Fruit fly (Drosophila melanogaster) whole organism, embryonic: Measurements from ENCODE around the gene CG1309.

ENCODE experiments used
- Abd-B ChIP-seq: fragments of 200-800 bp; sonication (Bioruptor generic); optimal IDR thresholded peaks from 2 replicates; lab custom pipeline; 2018; ENCODE audit warnings: missing biosample characterization, mild to moderate bottlenecking, missing genetic modification characterization, moderate library complexity
- B-H1 ChIP-seq: fragments of 200-800 bp; sonication (Bioruptor generic); IDR thresholded peaks from 3 replicates; pipeline ENCODE4 v1.3.6; 2022; ENCODE audit warnings: missing biosample characterization, missing genetic modification characterization
- Bdp1 ChIP-seq: fragments of 200-800 bp; sonication (Bioruptor generic); optimal IDR thresholded peaks from 3 replicates; lab custom pipeline; 2016; ENCODE audit warnings: missing biosample characterization, missing genetic modification characterization
- Blimp-1 ChIP-seq: fragments of 200-800 bp; sonication (Bioruptor generic); optimal IDR thresholded peaks from 3 replicates; lab custom pipeline; 2018; ENCODE audit warnings: missing biosample characterization, missing genetic modification characterization, mild to moderate bottlenecking, moderate library complexity, missing genetic modification reagents
- Bteb2 ChIP-seq: fragments of 200-800 bp; sonication (Bioruptor generic); optimal IDR thresholded peaks from 2 replicates; lab custom pipeline; 2016; ENCODE audit warnings: missing biosample characterization, missing genetic modification characterization
- CG11560 ChIP-seq: fragments of 200-800 bp; sonication (Bioruptor generic); IDR thresholded peaks from 3 replicates; pipeline ENCODE4 v1.3.6; 2022; ENCODE audit warnings: missing biosample characterization, missing genetic modification characterization
- CG12071 ChIP-seq: fragments of 200-800 bp; sonication (Bioruptor generic); optimal IDR thresholded peaks from 3 replicates; lab custom pipeline; 2018; ENCODE audit warnings: missing biosample characterization, mild to moderate bottlenecking, missing genetic modification characterization
- CG12299 ChIP-seq: fragments of 200-800 bp; sonication (Bioruptor generic); optimal IDR thresholded peaks from 2 replicates; lab custom pipeline; 2018; ENCODE audit warnings: missing biosample characterization, mild to moderate bottlenecking, missing genetic modification characterization
- CG14014 ChIP-seq: fragments of 200-800 bp; sonication (Bioruptor generic); IDR thresholded peaks from 2 replicates; pipeline ENCODE4 v1.3.6; 2022; ENCODE audit warnings: missing biosample characterization, missing genetic modification characterization
- CG14710 ChIP-seq: fragments of 200-800 bp; sonication (Bioruptor generic); optimal IDR thresholded peaks from 3 replicates; lab custom pipeline; 2019; ENCODE audit warnings: missing biosample characterization, mild to moderate bottlenecking, missing genetic modification characterization, moderate library complexity
- CG15011 ChIP-seq: fragments of 200-800 bp; sonication (Bioruptor generic); optimal IDR thresholded peaks from 3 replicates; lab custom pipeline; 2018; ENCODE audit warnings: missing biosample characterization, mild to moderate bottlenecking, missing genetic modification characterization
- CG15073 ChIP-seq: fragments of 200-800 bp; sonication (Bioruptor generic); optimal IDR thresholded peaks from 2 replicates; lab custom pipeline; 2016; ENCODE audit warnings: missing biosample characterization, missing genetic modification characterization
- CG15269 ChIP-seq: fragments of 200-800 bp; sonication (Bioruptor generic); optimal IDR thresholded peaks from 2 replicates; lab custom pipeline; 2018; ENCODE audit warnings: missing biosample characterization, mild to moderate bottlenecking, missing genetic modification characterization, moderate library complexity
- CG15479 ChIP-seq: fragments of 200-800 bp; sonication (Bioruptor generic); optimal IDR thresholded peaks from 3 replicates; lab custom pipeline; 2019; ENCODE audit warnings: missing biosample characterization, mild to moderate bottlenecking, missing genetic modification characterization, moderate library complexity
- CG16815 ChIP-seq: fragments of 200-800 bp; sonication (Bioruptor generic); optimal IDR thresholded peaks from 3 replicates; lab custom pipeline; 2017; ENCODE audit warnings: missing biosample characterization, mild to moderate bottlenecking, missing genetic modification characterization
- CG17912 ChIP-seq: fragments of 200-800 bp; sonication (Bioruptor generic); optimal IDR thresholded peaks from 2 replicates; lab custom pipeline; 2018; ENCODE audit warnings: missing biosample characterization, mild to moderate bottlenecking, missing genetic modification characterization
- CG18262 ChIP-seq: fragments of 200-800 bp; optimal IDR thresholded peaks from 3 replicates; lab custom pipeline; 2019; ENCODE audit warnings: missing biosample characterization, mild to moderate bottlenecking, missing genetic modification characterization, moderate library complexity
- CG18619 ChIP-seq: fragments of 200-800 bp; sonication (Bioruptor generic); optimal IDR thresholded peaks from 3 replicates; lab custom pipeline; 2017; ENCODE audit warnings: missing biosample characterization, mild to moderate bottlenecking, missing genetic modification characterization
- CG2889 ChIP-seq: fragments of 200-800 bp; sonication (Bioruptor generic); IDR thresholded peaks from 3 replicates; pipeline ENCODE4 v1.3.6; 2022; ENCODE audit warnings: missing biosample characterization, missing genetic modification characterization
- CG33557 ChIP-seq: fragments of 200-800 bp; sonication (Bioruptor generic); optimal IDR thresholded peaks from 2 replicates; lab custom pipeline; 2019; ENCODE audit warnings: missing biosample characterization, mild to moderate bottlenecking, missing genetic modification characterization, moderate library complexity
- CG3407 ChIP-seq: fragments of 200-800 bp; sonication (Bioruptor generic); optimal IDR thresholded peaks from 2 replicates; lab custom pipeline; 2018; ENCODE audit warnings: missing biosample characterization, mild to moderate bottlenecking, missing genetic modification characterization
- CG3847 ChIP-seq: fragments of 200-800 bp; sonication (Bioruptor generic); IDR thresholded peaks from 2 replicates; pipeline ENCODE4 v1.3.6; 2022; ENCODE audit warnings: missing biosample characterization, missing genetic modification characterization
- CG43689 ChIP-seq: fragments of 200-800 bp; sonication (Bioruptor generic); IDR thresholded peaks from 2 replicates; pipeline ENCODE4 v1.3.6; 2022; ENCODE audit warnings: missing biosample characterization, missing genetic modification characterization
- CG4404 ChIP-seq: fragments of 200-800 bp; sonication (Bioruptor generic); IDR thresholded peaks from 2 replicates; pipeline ENCODE4 v1.3.6; 2022; ENCODE audit warnings: missing biosample characterization, missing genetic modification characterization
- CG6683 ChIP-seq: fragments of 200-800 bp; sonication (Bioruptor generic); optimal IDR thresholded peaks from 2 replicates; lab custom pipeline; 2017; ENCODE audit warnings: missing biosample characterization, mild to moderate bottlenecking, missing genetic modification characterization, missing genetic modification reagents
- CG7928 ChIP-seq: fragments of 200-800 bp; sonication (Bioruptor generic); optimal IDR thresholded peaks from 2 replicates; lab custom pipeline; 2017; ENCODE audit warnings: missing biosample characterization, mild to moderate bottlenecking, missing genetic modification characterization
- Dll ChIP-seq: fragments of 200-800 bp; sonication (Bioruptor generic); IDR thresholded peaks from 4 replicates; pipeline ENCODE4 v1.3.6; 2022; ENCODE audit warnings: missing biosample characterization, missing genetic modification characterization; ENCODE audit not compliant: partially characterized antibody
- Hr78 ChIP-seq, 2 experiments: fragments of 200-800 bp in 1 of 2; fragments of >200 bp in 1 of 2; sonication (Bioruptor generic) in 1 of 2; optimal IDR thresholded peaks; 2 replicates each; lab custom pipeline; 2017 to 2019; ENCODE audit warnings: missing biosample characterization in 2 of 2, missing genetic modification characterization in 2 of 2, mild to moderate bottlenecking in 1 of 2, moderate library complexity in 1 of 2
- Scr ChIP-seq: fragments of 200-800 bp; sonication (Bioruptor generic); IDR thresholded peaks from 2 replicates; pipeline ENCODE4 v1.3.6; 2022; ENCODE audit warnings: missing biosample characterization, missing genetic modification characterization; ENCODE audit not compliant: partially characterized antibody
- TFAM ChIP-seq: fragments of 200-800 bp; sonication (Bioruptor generic); optimal IDR thresholded peaks from 2 replicates; lab custom pipeline; 2017; ENCODE audit warnings: missing biosample characterization, missing genetic modification characterization, inconsistent platforms
- bcd ChIP-seq: fragments of 200-800 bp; sonication (Bioruptor generic); optimal IDR thresholded peaks from 2 replicates; lab custom pipeline; 2017; ENCODE audit warnings: missing biosample characterization, mild to moderate bottlenecking, missing genetic modification characterization
- btn ChIP-seq: fragments of 200-800 bp; sonication (Bioruptor generic); optimal IDR thresholded peaks from 2 replicates; lab custom pipeline; 2016; ENCODE audit warnings: missing biosample characterization, missing genetic modification characterization
- eyg ChIP-seq: fragments of 200-800 bp; sonication (Bioruptor generic); optimal IDR thresholded peaks from 3 replicates; lab custom pipeline; 2016; ENCODE audit warnings: missing biosample characterization, missing genetic modification characterization
- fu2 ChIP-seq: fragments of 200-800 bp; sonication (Bioruptor generic); optimal IDR thresholded peaks from 2 replicates; lab custom pipeline; 2016; ENCODE audit warnings: missing biosample characterization, missing genetic modification characterization
- her ChIP-seq: fragments of 200-800 bp; sonication (Bioruptor generic); optimal IDR thresholded peaks from 2 replicates; lab custom pipeline; 2016; ENCODE audit warnings: missing biosample characterization, missing genetic modification characterization
- jing ChIP-seq: fragments of 200-800 bp; sonication (Bioruptor generic); optimal IDR thresholded peaks from 2 replicates; lab custom pipeline; 2018; ENCODE audit warnings: missing biosample characterization, mild to moderate bottlenecking, missing genetic modification characterization
- kah ChIP-seq: fragments of 200-800 bp; sonication (Bioruptor generic); optimal IDR thresholded peaks from 2 replicates; lab custom pipeline; 2018; ENCODE audit warnings: missing biosample characterization, mild to moderate bottlenecking, missing genetic modification characterization
- klu ChIP-seq: fragments of 200-800 bp; sonication (Bioruptor generic); IDR thresholded peaks from 2 replicates; pipeline ENCODE4 v1.3.6; 2022; ENCODE audit warnings: missing biosample characterization, missing genetic modification characterization
- lilli ChIP-seq: fragments of 200-800 bp; sonication (Bioruptor generic); optimal IDR thresholded peaks from 3 replicates; lab custom pipeline; 2016; ENCODE audit warnings: missing biosample characterization, missing genetic modification characterization
- luna ChIP-seq: fragments of 200-800 bp; sonication (Bioruptor generic); optimal IDR thresholded peaks from 2 replicates; lab custom pipeline; 2016; ENCODE audit warnings: missing biosample characterization, missing genetic modification characterization
- maf-S ChIP-seq: fragments of 200-800 bp; sonication (Bioruptor generic); optimal IDR thresholded peaks from 2 replicates; lab custom pipeline; 2016; ENCODE audit warnings: missing biosample characterization, missing genetic modification characterization
- mam ChIP-seq: fragments of 200-800 bp; sonication (Bioruptor generic); optimal IDR thresholded peaks from 3 replicates; lab custom pipeline; 2016; ENCODE audit warnings: missing biosample characterization, missing genetic modification characterization
- nerfin-2 ChIP-seq: fragments of 200-800 bp; sonication (Bioruptor generic); IDR thresholded peaks from 2 replicates; pipeline ENCODE4 v1.3.6; 2022; ENCODE audit warnings: missing biosample characterization, missing genetic modification characterization; ENCODE audit not compliant: partially characterized antibody
- nmo ChIP-seq: fragments of 200-800 bp; sonication (Bioruptor generic); optimal IDR thresholded peaks from 2 replicates; lab custom pipeline; 2018; ENCODE audit warnings: missing biosample characterization, mild to moderate bottlenecking, missing genetic modification characterization, moderate library complexity
- pfk ChIP-seq: fragments of 200-800 bp; sonication (Bioruptor generic); optimal IDR thresholded peaks from 2 replicates; lab custom pipeline; 2018; ENCODE audit warnings: missing biosample characterization, mild to moderate bottlenecking, missing genetic modification characterization, moderate library complexity
- prd ChIP-seq, 3 experiments: fragments of >200 bp in 2 of 3; fragments of 200-800 bp in 1 of 3; sonication (Bioruptor generic) in 1 of 3; optimal IDR thresholded peaks in 2 of 3; IDR thresholded peaks in 1 of 3; 2 replicates in 2 of 3; 3 replicates in 1 of 3; pipeline versions ENCODE4 v1.3.6 to Lab custom; 2017 to 2022; ENCODE audit warnings: missing biosample characterization in 1 of 3, missing genetic modification characterization in 1 of 3
- pros ChIP-seq: fragments of 200-800 bp; sonication (Bioruptor generic); optimal IDR thresholded peaks from 3 replicates; lab custom pipeline; 2019; ENCODE audit warnings: missing biosample characterization, mild to moderate bottlenecking, missing genetic modification characterization, moderate library complexity
- pum ChIP-seq: fragments of 200-800 bp; sonication (Bioruptor generic); optimal IDR thresholded peaks from 2 replicates; lab custom pipeline; 2016; ENCODE audit warnings: missing biosample characterization, missing genetic modification characterization
- slou ChIP-seq: fragments of 200-800 bp; sonication (Bioruptor generic); optimal IDR thresholded peaks from 3 replicates; lab custom pipeline; 2016; ENCODE audit warnings: missing biosample characterization, missing genetic modification characterization
- stc ChIP-seq: fragments of 200-800 bp; sonication (Bioruptor generic); IDR thresholded peaks from 2 replicates; pipeline ENCODE4 v1.3.6; 2022; ENCODE audit warnings: missing biosample characterization, missing genetic modification characterization
- zfh1 ChIP-seq: fragments of 200-800 bp; sonication (Bioruptor generic); IDR thresholded peaks from 3 replicates; pipeline ENCODE4 v1.3.6; 2022; ENCODE audit warnings: missing biosample characterization, missing genetic modification characterization

Gene CG1309

dm6 chr3L:4242428-4242827 is 16.8 kb upstream of the CG1309 start, which contains the start of gene pav (continued):
- TF ChIP-seq klu (GFP tag; lab: Robert Waterston, UW) (no peak), CG14710 (tag; lab: Kevin White, UChicago) (peak; percentile 65), Bdp1 (GFP tag; lab: Kevin White, UChicago) (no peak), CG11560 (no peak), fu2 (no peak), eyg (GFP tag; lab: Kevin White, UChicago) (no peak), CG3407 (GFP tag; lab: Kevin White, UChicago) (no peak), CG18619 (GFP tag; lab: Kevin White, UChicago) (no peak), TFAM (GFP tag; lab: Kevin White, UChicago) (no peak), zfh1 (GFP tag; lab: Robert Waterston, UW) (no peak), CG33557 (GFP tag; lab: Kevin White, UChicago) (no peak), luna (GFP tag; lab: Kevin White, UChicago) (no peak), pros (GFP tag; lab: Kevin White, UChicago) (no peak), Blimp-1 (GFP tag; lab: Kevin White, UChicago) (no peak), CG2889 (no peak), CG15011 (no peak), CG6683 (GFP tag; lab: Kevin White, UChicago) (no peak), CG15073 (GFP tag; lab: Kevin White, UChicago) (no peak), nerfin-2 (GFP tag; lab: Robert Waterston, UW) (no peak), bcd (GFP tag; lab: Kevin White, UChicago) (no peak), CG4404 (GFP tag; lab: Robert Waterston, UW) (no peak), CG16815 (GFP tag; lab: Kevin White, UChicago) (no peak), nmo (GFP tag; lab: Kevin White, UChicago) (peak; percentile 60), CG3847 (peak; percentile 63; the same call in 1 of the 2 replicates), btn (GFP tag; lab: Kevin White, UChicago) (no peak), Scr (GFP tag; lab: Robert Waterston, UW) (no peak), her (no peak), Bteb2 (GFP tag; lab: Kevin White, UChicago) (no peak), pfk (GFP tag; lab: Kevin White, UChicago) (no peak), CG12071 (no peak), CG15479 (GFP tag; lab: Kevin White, UChicago) (no peak), CG18262 (tag; lab: Kevin White, UChicago) (no peak), prd (optimal IDR thresholded peaks at IDR 0.05; lab: Kevin White, UChicago) (no peak), prd (GFP tag; IDR thresholded peaks at IDR 0.05; lab: Robert Waterston, UW) (peak; percentile 67), jing (GFP tag; lab: Kevin White, UChicago) (no peak), Abd-B (GFP tag; lab: Kevin White, UChicago) (peak; percentile 4), lilli (GFP tag; lab: Kevin White, UChicago) (peak; percentile 16), CG14014 (GFP tag; lab: Robert Waterston, UW) (peak; percentile 47; the same call in 1 of the 2 replicates), CG7928 (GFP tag; lab: Kevin White, UChicago) (no peak), B-H1 (GFP tag; lab: Robert Waterston, UW) (peak; percentile 32; the same call in 1 of the 3 replicates), slou (no peak), Hr78 (GFP tag; optimal IDR thresholded peaks at IDR 0.05; lab: Kevin White, UChicago) (no peak), kah (GFP tag; lab: Kevin White, UChicago) (no peak), CG43689 (GFP tag; lab: Robert Waterston, UW) (no peak), maf-S (GFP tag; lab: Kevin White, UChicago) (no peak), pum (no peak), CG12299 (peak; percentile 6), CG15269 (no peak), Dll (GFP tag; lab: Robert Waterston, UW) (no peak), CG17912 (GFP tag; lab: Kevin White, UChicago) (no peak), mam (no peak), stc (peak; percentile 72)
